Fruit fly (Drosophila melanogaster): ENCODE measurements around the gene CG1677.

CG1677 gene

DNA sequence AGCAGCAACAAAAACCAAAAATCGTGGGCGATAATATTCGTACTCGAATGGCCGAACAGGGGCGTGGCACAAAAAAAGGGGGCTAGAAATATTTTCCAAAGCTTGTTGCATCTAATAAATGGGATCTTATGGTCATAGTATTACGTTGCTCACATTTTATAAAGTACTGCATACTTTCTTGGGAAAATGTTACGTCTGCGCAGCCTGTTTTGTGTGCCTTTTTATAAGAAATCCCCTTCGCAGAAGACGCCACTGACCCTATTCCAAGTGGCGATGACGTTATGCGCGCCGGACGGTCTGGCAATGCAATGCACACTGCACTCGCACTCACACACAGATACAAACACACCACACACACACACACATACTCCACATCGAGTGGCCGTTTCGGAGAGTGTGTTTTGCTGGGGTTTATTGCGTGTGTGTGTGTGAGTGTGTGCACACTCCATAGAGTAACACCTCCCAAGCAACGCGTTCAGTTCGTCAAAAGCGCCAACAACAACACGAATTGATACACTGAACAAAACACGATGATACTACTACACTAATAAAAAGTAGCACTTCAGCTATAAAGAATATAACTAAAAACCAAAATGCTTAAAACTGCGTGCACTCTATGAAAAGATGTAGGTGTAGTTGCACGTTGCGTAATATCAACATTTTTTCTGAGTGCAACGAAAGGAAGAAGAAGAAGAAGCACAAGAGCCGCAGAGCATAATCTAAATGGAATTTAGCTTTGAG, 112.3 kb downstream of the CG1677 start (continued):
- TF ChIP-seq zfh1 (GFP tag; IDR thresholded peaks at IDR 0.05) (peak; percentile 95), Meics (GFP tag; optimal IDR thresholded peaks at IDR 0.05) (peak; percentile 27), crol (GFP tag; IDR thresholded peaks at IDR 0.05) (peak; percentile 30), pros (GFP tag; optimal IDR thresholded peaks at IDR 0.05) (peak; percentile 47), CG17361 (GFP tag; IDR thresholded peaks at IDR 0.05) (peak; percentile 86), phol (tag; optimal IDR thresholded peaks at IDR 0.05) (peak; percentile 88), CG13287 (GFP tag; IDR thresholded peaks at IDR 0.05; ENCODE audit: partially characterized antibody) (no peak), BEAF-32 (GFP tag; optimal IDR thresholded peaks at IDR 0.05) (no peak), knrl (GFP tag; IDR thresholded peaks at IDR 0.05; ENCODE audit: partially characterized antibody) (no peak), dimm (GFP tag; IDR thresholded peaks at IDR 0.05) (peak; percentile 66), CkIIα-i1 (GFP tag; IDR thresholded peaks at IDR 0.05) (no peak), CG4404 (GFP tag; IDR thresholded peaks at IDR 0.05) (peak; percentile 87), chm (GFP tag; IDR thresholded peaks at IDR 0.05) (peak; percentile 90), dan (GFP tag; IDR thresholded peaks at IDR 0.05) (peak; percentile 77), CG1603 (tag; optimal IDR thresholded peaks at IDR 0.05) (peak; percentile 97), Dfd (GFP tag; optimal IDR thresholded peaks at IDR 0.05) (no peak), CG3407 (GFP tag; optimal IDR thresholded peaks at IDR 0.05) (peak; percentile 82), sisA (GFP tag; IDR thresholded peaks at IDR 0.05) (peak; percentile 90), CG9437 (GFP tag; optimal IDR thresholded peaks at IDR 0.05) (peak; percentile 63), CG1792 (GFP tag; optimal IDR thresholded peaks at IDR 0.05) (peak; percentile 80), Ada2b (GFP tag; IDR thresholded peaks at IDR 0.05) (peak; percentile 67), Hr51 (GFP tag; optimal IDR thresholded peaks at IDR 0.05) (peak; percentile 62 to 81), Scr (GFP tag; IDR thresholded peaks at IDR 0.05; ENCODE audit: partially characterized antibody) (no peak), bowl (GFP tag; IDR thresholded peaks at IDR 0.05) (peak; percentile 75), z (GFP tag; IDR thresholded peaks at IDR 0.05) (peak; percentile 83), CG7987 (GFP tag; optimal IDR thresholded peaks at IDR 0.05) (peak; percentile 45), BtbVII (GFP tag; optimal IDR thresholded peaks at IDR 0.05) (no peak), CG12391 (tag; optimal IDR thresholded peaks at IDR 0.05) (peak; percentile 76), ab (GFP tag; optimal IDR thresholded peaks at IDR 0.05) (peak; percentile 38), Mad (GFP tag; optimal IDR thresholded peaks at IDR 0.05) (peak; percentile 73), Lhr (GFP tag; optimal IDR thresholded peaks at IDR 0.05) (peak; percentile 68), odd (GFP tag; optimal IDR thresholded peaks at IDR 0.05) (peak; percentile 59), ems (GFP tag; optimal IDR thresholded peaks at IDR 0.05) (peak; percentile 68), Six4 (GFP tag; optimal IDR thresholded peaks at IDR 0.05) (peak; percentile 66), B-H2 (GFP tag; optimal IDR thresholded peaks at IDR 0.05) (no peak), Trl (optimal IDR thresholded peaks at IDR 0.05) (no peak), Trl (GFP tag; optimal IDR thresholded peaks at IDR 0.05) (peak; percentile 73), hb (GFP tag; IDR thresholded peaks at IDR 0.05; ENCODE audit: partially characterized antibody) (no peak), HmgD (GFP tag; optimal IDR thresholded peaks at IDR 0.05) (peak; percentile 29), Pdp1 (GFP tag; optimal IDR thresholded peaks at IDR 0.05) (peak; percentile 66 to 75), TFAM (GFP tag; optimal IDR thresholded peaks at IDR 0.05) (peak; percentile 58), CG6254 (GFP tag; optimal IDR thresholded peaks at IDR 0.05) (peak; percentile 73), CG14441 (GFP tag; IDR thresholded peaks at IDR 0.05) (peak; percentile 72), lbe (GFP tag; optimal IDR thresholded peaks at IDR 0.05) (peak; percentile 69), ind (GFP tag; optimal IDR thresholded peaks at IDR 0.05) (peak; percentile 78), CG15269 (tag; optimal IDR thresholded peaks at IDR 0.05) (peak; percentile 68), CG4707 (GFP tag; optimal IDR thresholded peaks at IDR 0.05) (peak; percentile 79), CG7372 (GFP tag; IDR thresholded peaks at IDR 0.05) (peak; percentile 72), CG7556 (GFP tag; optimal IDR thresholded peaks at IDR 0.05) (peak; percentile 71)

Data from whole organism, embryonic.